Fruit fly (Drosophila melanogaster): ENCODE measurements around the gene CG8679.

CG8679 gene

dm6 chr2L:21237048-21237747 is 18.9 kb upstream of the CG8679 start, which contains the start of gene Hr39 (continued):
- TF ChIP-seq rib (GFP tag; IDR thresholded peaks at IDR 0.05) (no peak), Aef1 (GFP tag; IDR thresholded peaks at IDR 0.05) (no peak), CG9437 (GFP tag; optimal IDR thresholded peaks at IDR 0.05) (peak; percentile 99), CG5180 (GFP tag; optimal IDR thresholded peaks at IDR 0.05) (no peak), GATAe (GFP tag; conservative IDR thresholded peaks at IDR 0.05) (no peak), PHDP (tag; optimal IDR thresholded peaks at IDR 0.05) (no peak), CG12769 (tag; optimal IDR thresholded peaks at IDR 0.05) (peak; percentile 45), D19B (GFP tag; optimal IDR thresholded peaks at IDR 0.05) (no peak), Jarid2 (GFP tag; optimal IDR thresholded peaks at IDR 0.05) (peak; percentile 86), lilli (GFP tag; optimal IDR thresholded peaks at IDR 0.05) (peak; percentile 14), Rfx (GFP tag; IDR thresholded peaks at IDR 0.05) (no peak), Adf1 (GFP tag; IDR thresholded peaks at IDR 0.05) (no peak), Med (GFP tag) (peak; percentile 89), Hr51 (GFP tag; optimal IDR thresholded peaks at IDR 0.05) (peak in 1 of 2 experiments; percentile 2), dysf (GFP tag; IDR thresholded peaks at IDR 0.05) (no peak), CG9817 (tag; optimal IDR thresholded peaks at IDR 0.05) (no peak), hbn (GFP tag; IDR thresholded peaks at IDR 0.05; ENCODE audit: partially characterized antibody) (no peak), TFAM (GFP tag; optimal IDR thresholded peaks at IDR 0.05) (no peak), salm (tag; optimal IDR thresholded peaks at IDR 0.05) (no peak), gcm2 (GFP tag; optimal IDR thresholded peaks at IDR 0.05) (no peak), CG18599 (GFP tag; optimal IDR thresholded peaks at IDR 0.05) (peak; percentile 35), CG2712 (tag; optimal IDR thresholded peaks at IDR 0.05) (peak; percentile 26), ro (GFP tag; IDR thresholded peaks at IDR 0.05) (no peak), Myb (GFP tag; optimal IDR thresholded peaks at IDR 0.05) (peak; percentile 77), Ada2b (GFP tag; IDR thresholded peaks at IDR 0.05) (no peak), sc (optimal IDR thresholded peaks at IDR 0.05) (no peak), sc (GFP tag; optimal IDR thresholded peaks at IDR 0.05) (no peak), MBD-R2 (GFP tag; IDR thresholded peaks at IDR 0.05) (no peak), Bdp1 (GFP tag; optimal IDR thresholded peaks at IDR 0.05) (peak; percentile 54), Bgb (GFP tag; IDR thresholded peaks at IDR 0.05; ENCODE audit: partially characterized antibody) (no peak), insv (GFP tag; optimal IDR thresholded peaks at IDR 0.05) (no peak), sens (GFP tag) (peak; percentile 75), sd (tag; optimal IDR thresholded peaks at IDR 0.05) (no peak), dmrt11E (tag; optimal IDR thresholded peaks at IDR 0.05) (no peak), ftz-f1 (GFP tag; optimal IDR thresholded peaks at IDR 0.05) (peak; percentile 94), Lpt (GFP tag; optimal IDR thresholded peaks at IDR 0.05) (no peak), CG10565 (GFP tag; optimal IDR thresholded peaks at IDR 0.05) (no peak), crc (GFP tag; optimal IDR thresholded peaks at IDR 0.05) (no peak), CG13624 (GFP tag; optimal IDR thresholded peaks at IDR 0.05) (peak; percentile 17), zfh1 (GFP tag; IDR thresholded peaks at IDR 0.05) (no peak), prd (optimal IDR thresholded peaks at IDR 0.05) (no peak), prd (GFP tag; IDR thresholded peaks at IDR 0.05) (no peak), gfzf (GFP tag; optimal IDR thresholded peaks at IDR 0.05) (peak; percentile 48), CG15269 (tag; optimal IDR thresholded peaks at IDR 0.05) (peak; percentile 28), CG10366 (GFP tag; IDR thresholded peaks at IDR 0.05) (no peak), zfh2 (GFP tag; optimal IDR thresholded peaks at IDR 0.05) (no peak), CG11093 (GFP tag; IDR thresholded peaks at IDR 0.05) (no peak), vfl (GFP tag; optimal IDR thresholded peaks at IDR 0.05) (peak; percentile 21), NFAT (GFP tag; IDR thresholded peaks at IDR 0.05) (no peak), HmgZ (tag; optimal IDR thresholded peaks at IDR 0.05) (peak; percentile 77), otp (GFP tag; IDR thresholded peaks at IDR 0.05) (no peak)

Measured in whole organism, embryonic.